Fruit fly (Drosophila melanogaster) whole organism, embryonic: ENCODE data around the gene CG43229.

Experiments
- B-H1 ChIP-seq: fragments of 200-800 bp; sonication (Bioruptor generic); IDR thresholded peaks from 3 replicates; pipeline ENCODE4 v1.3.6; 2022; ENCODE audit warnings: missing biosample characterization, missing genetic modification characterization
- BtbVII ChIP-seq: fragments of 200-800 bp; sonication (Bioruptor generic); optimal IDR thresholded peaks from 3 replicates; lab custom pipeline; 2017; ENCODE audit warnings: missing biosample characterization, mild to moderate bottlenecking, missing genetic modification characterization
- CG11504 ChIP-seq: fragments of 200-800 bp; sonication (Bioruptor generic); optimal IDR thresholded peaks from 3 replicates; lab custom pipeline; 2019; ENCODE audit warnings: missing biosample characterization, mild to moderate bottlenecking, missing genetic modification characterization, moderate library complexity
- CG11560 ChIP-seq: fragments of 200-800 bp; sonication (Bioruptor generic); IDR thresholded peaks from 3 replicates; pipeline ENCODE4 v1.3.6; 2022; ENCODE audit warnings: missing biosample characterization, missing genetic modification characterization
- CG11695 ChIP-seq: fragments of 200-800 bp; sonication (Bioruptor generic); IDR thresholded peaks from 3 replicates; pipeline ENCODE4 v1.3.6; 2022; ENCODE audit warnings: missing biosample characterization, missing genetic modification characterization
- CG11696 ChIP-seq: fragments of 200-800 bp; sonication (Bioruptor generic); IDR thresholded peaks from 2 replicates; pipeline ENCODE4 v1.3.6; 2022; ENCODE audit warnings: missing biosample characterization, missing genetic modification characterization
- CG13123 ChIP-seq: fragments of 200-800 bp; sonication (Bioruptor generic); optimal IDR thresholded peaks from 2 replicates; lab custom pipeline; 2016; ENCODE audit warnings: missing biosample characterization, missing genetic modification characterization
- CG13296 ChIP-seq: fragments of 200-800 bp; sonication (Bioruptor generic); optimal IDR thresholded peaks from 3 replicates; lab custom pipeline; 2018; ENCODE audit warnings: missing biosample characterization, mild to moderate bottlenecking, missing genetic modification characterization
- CG13424 ChIP-seq: fragments of 200-800 bp; sonication (Bioruptor generic); optimal IDR thresholded peaks from 2 replicates; lab custom pipeline; 2019; ENCODE audit warnings: missing biosample characterization, mild to moderate bottlenecking, missing genetic modification characterization, moderate library complexity
- CG14667 ChIP-seq: fragments of 200-800 bp; sonication (Bioruptor generic); IDR thresholded peaks from 2 replicates; pipeline ENCODE4 v1.3.6; 2022; ENCODE audit warnings: missing biosample characterization, missing genetic modification characterization
- CG1602 ChIP-seq: fragments of 200-800 bp; sonication (Bioruptor generic); optimal IDR thresholded peaks from 3 replicates; lab custom pipeline; 2016; ENCODE audit warnings: missing biosample characterization, missing genetic modification characterization
- CG16779 ChIP-seq: fragments of 200-800 bp; sonication (Bioruptor generic); IDR thresholded peaks from 2 replicates; pipeline ENCODE4 v1.3.6; 2022; ENCODE audit warnings: missing biosample characterization, missing genetic modification characterization
- CG18599 ChIP-seq: fragments of 200-800 bp; sonication (Bioruptor generic); optimal IDR thresholded peaks from 3 replicates; lab custom pipeline; 2017; ENCODE audit warnings: missing biosample characterization, missing genetic modification characterization, mild to moderate bottlenecking, moderate library complexity, missing genetic modification reagents
- CG30020 ChIP-seq: fragments of 200-800 bp; optimal IDR thresholded peaks from 2 replicates; lab custom pipeline; 2019; ENCODE audit warnings: missing biosample characterization, mild to moderate bottlenecking, missing genetic modification characterization, moderate library complexity
- CG32532 ChIP-seq: fragments of 200-800 bp; sonication (Bioruptor generic); IDR thresholded peaks from 2 replicates; pipeline ENCODE4 v1.3.6; 2022; ENCODE audit warnings: missing biosample characterization, missing genetic modification characterization
- CG7271 ChIP-seq: fragments of 200-800 bp; sonication (Bioruptor generic); optimal IDR thresholded peaks from 2 replicates; lab custom pipeline; 2018; ENCODE audit warnings: missing biosample characterization, mild to moderate bottlenecking, missing genetic modification characterization, moderate library complexity
- CG7839 ChIP-seq: fragments of 200-800 bp; sonication (Bioruptor generic); optimal IDR thresholded peaks from 3 replicates; lab custom pipeline; 2018; ENCODE audit warnings: missing biosample characterization, mild to moderate bottlenecking, missing genetic modification characterization, moderate library complexity
- CG7987 ChIP-seq: fragments of 200-800 bp; sonication (Bioruptor generic); optimal IDR thresholded peaks from 2 replicates; lab custom pipeline; 2018; ENCODE audit warnings: missing biosample characterization, mild to moderate bottlenecking, missing genetic modification characterization, moderate library complexity
- CG8478 ChIP-seq: fragments of >200 bp; optimal IDR thresholded peaks from 2 replicates; lab custom pipeline; 2018
- CG9932 ChIP-seq: fragments of 200-800 bp; sonication (Bioruptor generic); IDR thresholded peaks from 2 replicates; pipeline ENCODE4 v1.3.6; 2022; ENCODE audit warnings: missing biosample characterization, missing genetic modification characterization
- Doc2 ChIP-seq: fragments of 200-800 bp; sonication (Bioruptor generic); IDR thresholded peaks from 2 replicates; pipeline ENCODE4 v1.3.6; 2022; ENCODE audit warnings: missing biosample characterization, missing genetic modification characterization
- E2f1 ChIP-seq: fragments of 200-800 bp; sonication (Bioruptor generic); IDR thresholded peaks from 2 replicates; pipeline ENCODE4 v1.3.6; 2022; ENCODE audit warnings: missing biosample characterization, missing genetic modification characterization
- Fer1 ChIP-seq: fragments of 200-800 bp; sonication (Bioruptor generic); optimal IDR thresholded peaks from 2 replicates; lab custom pipeline; 2017; ENCODE audit warnings: missing biosample characterization, mild to moderate bottlenecking, missing genetic modification characterization
- Fer3 ChIP-seq: fragments of 200-800 bp; sonication (Bioruptor generic); optimal IDR thresholded peaks from 2 replicates; lab custom pipeline; 2018; ENCODE audit warnings: missing biosample characterization, mild to moderate bottlenecking, missing genetic modification characterization, moderate library complexity
- HHEX ChIP-seq: fragments of 200-800 bp; sonication (Bioruptor generic); optimal IDR thresholded peaks from 3 replicates; lab custom pipeline; 2017; ENCODE audit warnings: missing biosample characterization, mild to moderate bottlenecking, missing genetic modification characterization, missing genetic modification reagents
- MTF-1 ChIP-seq: fragments of 200-800 bp; sonication (Bioruptor generic); optimal IDR thresholded peaks from 2 replicates; lab custom pipeline; 2018; ENCODE audit warnings: missing biosample characterization, mild to moderate bottlenecking, missing genetic modification characterization, borderline replicate concordance
- Mad ChIP-seq: fragments of 200-800 bp; sonication (Bioruptor generic); optimal IDR thresholded peaks from 2 replicates; lab custom pipeline; 2016; ENCODE audit warnings: missing biosample characterization, missing genetic modification characterization
- NC2β ChIP-seq: fragments of 200-800 bp; sonication (Bioruptor generic); optimal IDR thresholded peaks from 2 replicates; lab custom pipeline; 2016; ENCODE audit warnings: missing biosample characterization, missing genetic modification characterization
- Pdp1 ChIP-seq, 2 experiments: fragments of 200-800 bp; sonication (Bioruptor generic); optimal IDR thresholded peaks; 3 replicates each; lab custom pipeline; 2016; ENCODE audit warnings: missing biosample characterization in 2 of 2, missing genetic modification characterization in 2 of 2, mild to moderate bottlenecking in 1 of 2, moderate library complexity in 1 of 2
- Ptx1 ChIP-seq: fragments of 200-800 bp; sonication (Bioruptor generic); IDR thresholded peaks from 2 replicates; pipeline ENCODE4 v1.3.6; 2022; ENCODE audit warnings: missing biosample characterization, missing genetic modification characterization
- Rfx ChIP-seq: fragments of 200-800 bp; sonication (Bioruptor generic); IDR thresholded peaks from 2 replicates; pipeline ENCODE4 v1.3.6; 2022; ENCODE audit warnings: missing biosample characterization, missing genetic modification characterization
- Spps ChIP-seq: fragments of 200-800 bp; sonication (Bioruptor generic); optimal IDR thresholded peaks from 2 replicates; lab custom pipeline; 2018; ENCODE audit warnings: missing biosample characterization, mild to moderate bottlenecking, missing genetic modification characterization
- Xrp1 ChIP-seq: fragments of 200-800 bp; sonication (Bioruptor generic); IDR thresholded peaks from 2 replicates; pipeline ENCODE4 v1.3.6; 2022; ENCODE audit warnings: missing biosample characterization, missing genetic modification characterization
- ac ChIP-seq: fragments of 200-800 bp; sonication (Bioruptor generic); optimal IDR thresholded peaks from 3 replicates; lab custom pipeline; 2017; ENCODE audit warnings: missing biosample characterization, mild to moderate bottlenecking, missing genetic modification characterization
- aop ChIP-seq: fragments of 200-800 bp; sonication (Bioruptor generic); IDR thresholded peaks from 2 replicates; pipeline ENCODE4 v1.3.6; 2022; ENCODE audit warnings: missing biosample characterization, missing genetic modification characterization
- bsh ChIP-seq, 2 experiments: fragments of 200-800 bp; sonication (Bioruptor generic); optimal IDR thresholded peaks; 2 replicates each; lab custom pipeline; 2017 to 2018; ENCODE audit warnings: mild to moderate bottlenecking in 2 of 2, missing biosample characterization in 2 of 2, missing genetic modification characterization in 2 of 2, moderate library complexity in 1 of 2
- chinmo ChIP-seq: fragments of 200-800 bp; sonication (Bioruptor generic); IDR thresholded peaks from 4 replicates; pipeline ENCODE4 v1.3.6; 2022; ENCODE audit warnings: missing biosample characterization, missing genetic modification characterization; ENCODE audit not compliant: partially characterized antibody
- dmrt99B ChIP-seq: fragments of 200-800 bp; sonication (Bioruptor generic); optimal IDR thresholded peaks from 2 replicates; lab custom pipeline; 2018; ENCODE audit warnings: missing biosample characterization, mild to moderate bottlenecking, missing genetic modification characterization, moderate library complexity
- dysf ChIP-seq: fragments of 200-800 bp; sonication (Bioruptor generic); IDR thresholded peaks from 3 replicates; pipeline ENCODE4 v1.3.6; 2022; ENCODE audit warnings: missing biosample characterization, missing genetic modification characterization
- fd3F ChIP-seq: fragments of 200-800 bp; sonication (Bioruptor generic); optimal IDR thresholded peaks from 2 replicates; lab custom pipeline; 2018; ENCODE audit warnings: missing biosample characterization, mild to moderate bottlenecking, missing genetic modification characterization, moderate library complexity
- grn ChIP-seq: fragments of 200-800 bp; sonication (Bioruptor generic); optimal IDR thresholded peaks from 3 replicates; lab custom pipeline; 2017; ENCODE audit warnings: missing biosample characterization, missing genetic modification characterization
- gsb ChIP-seq: fragments of 200-800 bp; sonication (Bioruptor generic); IDR thresholded peaks from 2 replicates; pipeline ENCODE4 v1.3.6; 2022; ENCODE audit warnings: missing biosample characterization, missing genetic modification characterization
- gt ChIP-seq: fragments of 200-800 bp; sonication (Bioruptor generic); IDR thresholded peaks from 2 replicates; pipeline ENCODE4 v1.3.6; 2022; ENCODE audit warnings: missing biosample characterization, missing genetic modification characterization
- her ChIP-seq: fragments of 200-800 bp; sonication (Bioruptor generic); optimal IDR thresholded peaks from 2 replicates; lab custom pipeline; 2016; ENCODE audit warnings: missing biosample characterization, missing genetic modification characterization
- knrl ChIP-seq: fragments of 200-800 bp; sonication (Bioruptor generic); IDR thresholded peaks from 3 replicates; pipeline ENCODE4 v1.3.6; 2022; ENCODE audit warnings: missing biosample characterization, missing genetic modification characterization; ENCODE audit not compliant: partially characterized antibody
- onecut ChIP-seq: fragments of 200-800 bp; sonication (Bioruptor generic); IDR thresholded peaks from 2 replicates; pipeline ENCODE4 v1.3.6; 2022; ENCODE audit warnings: missing biosample characterization, missing genetic modification characterization
- pita ChIP-seq: fragments of 200-800 bp; sonication (Bioruptor generic); optimal IDR thresholded peaks from 2 replicates; lab custom pipeline; 2017; ENCODE audit warnings: missing biosample characterization, mild to moderate bottlenecking, missing genetic modification characterization
- slbo ChIP-seq: fragments of 200-800 bp; sonication (Bioruptor generic); IDR thresholded peaks from 2 replicates; pipeline ENCODE4 v1.3.6; 2022; ENCODE audit warnings: missing biosample characterization, missing genetic modification characterization
- sob ChIP-seq: fragments of 200-800 bp; sonication (Bioruptor generic); IDR thresholded peaks from 2 replicates; pipeline ENCODE4 v1.3.6; 2022; ENCODE audit warnings: missing biosample characterization, missing genetic modification characterization
- tna ChIP-seq: fragments of 200-800 bp; sonication (Bioruptor generic); IDR thresholded peaks from 2 replicates; pipeline ENCODE4 v1.3.6; 2022; ENCODE audit warnings: missing biosample characterization, missing genetic modification characterization; ENCODE audit not compliant: partially characterized antibody
- tx ChIP-seq: fragments of 200-800 bp; sonication (Bioruptor generic); optimal IDR thresholded peaks from 2 replicates; lab custom pipeline; 2016; ENCODE audit warnings: missing biosample characterization, missing genetic modification characterization

CG43229 gene

DNA sequence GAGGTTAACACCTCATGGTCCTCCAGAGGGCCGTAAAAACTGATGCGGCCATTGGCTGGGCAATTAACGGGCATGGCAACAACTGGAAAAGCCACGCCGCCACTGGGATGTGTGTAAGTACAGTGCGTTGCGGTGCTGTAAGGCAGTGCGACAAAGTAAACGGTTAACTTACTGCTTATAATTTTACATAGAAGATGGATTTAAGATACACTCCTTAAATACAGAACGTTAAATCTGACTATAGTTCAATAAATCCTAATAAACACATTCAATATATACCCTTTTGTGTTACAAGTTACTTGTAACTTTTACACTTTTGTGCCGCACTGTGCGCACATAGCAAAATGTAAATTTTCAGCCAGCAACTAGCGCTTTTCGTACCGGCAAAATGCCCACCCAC lies 14.7 kb downstream of the CG43229 start:
- TF ChIP-seq knrl (GFP tag; lab: Robert Waterston, UW) (no peak), dysf (GFP tag; lab: Robert Waterston, UW) (peak; percentile 59; the same call in 2 of the 3 replicates), Ptx1 (peak; percentile 41; the same call in 1 of the 2 replicates), CG11696 (no peak), CG11504 (peak; percentile 28), CG7839 (tag; lab: Kevin White, UChicago) (peak; percentile 20), NC2β (no peak), B-H1 (GFP tag; lab: Robert Waterston, UW) (no peak), Spps (tag; lab: Kevin White, UChicago) (no peak), gt (no peak), slbo (GFP tag; lab: Robert Waterston, UW) (peak; percentile 9; the same call in 1 of the 2 replicates), MTF-1 (GFP tag; lab: Kevin White, UChicago) (no peak), CG32532 (peak; percentile 31; the same call in 1 of the 2 replicates), sob (0 out of 2 replicates have a peak, but pooled peaks have one; percentile 18), Rfx (GFP tag; lab: Robert Waterston, UW) (0 out of 2 replicates have a peak, but pooled peaks have one; percentile 27), CG30020 (tag; lab: Kevin White, UChicago) (no peak), fd3F (no peak), CG11560 (tag; lab: Robert Waterston, UW) (no peak), BtbVII (peak; percentile 12), gsb (GFP tag; lab: Robert Waterston, UW) (0 out of 2 replicates have a peak, but pooled peaks have one; percentile 23), CG16779 (GFP tag; lab: Robert Waterston, UW) (no peak), CG9932 (GFP tag; lab: Robert Waterston, UW) (0 out of 2 replicates have a peak, but pooled peaks have one; percentile 20), CG11695 (GFP tag; lab: Robert Waterston, UW) (peak; percentile 56; the same call in 1 of the 3 replicates), Doc2 (GFP tag; lab: Robert Waterston, UW) (no peak), grn (GFP tag; lab: Kevin White, UChicago) (no peak), CG8478 (lab: Kevin White, UChicago) (no peak), ac (GFP tag; lab: Kevin White, UChicago) (no peak), CG7271 (tag; lab: Kevin White, UChicago) (no peak), Pdp1 (GFP tag; optimal IDR thresholded peaks at IDR 0.05; lab: Kevin White, UChicago) (no peak), CG13424 (tag; lab: Kevin White, UChicago) (peak; percentile 35), E2f1 (GFP tag; lab: Robert Waterston, UW) (peak; percentile 23; the same call in 1 of the 2 replicates), CG18599 (GFP tag; lab: Kevin White, UChicago) (peak; percentile 45), aop (GFP tag; lab: Robert Waterston, UW) (no peak), tx (GFP tag; lab: Kevin White, UChicago) (no peak), onecut (GFP tag; lab: Robert Waterston, UW) (no peak), CG7987 (no peak), tna (GFP tag; lab: Robert Waterston, UW) (no peak), chinmo (no peak), bsh (GFP tag; optimal IDR thresholded peaks at IDR 0.05; lab: Kevin White, UChicago) (no peak), Xrp1 (GFP tag; lab: Robert Waterston, UW) (no peak), pita (no peak), CG1602 (GFP tag; lab: Kevin White, UChicago) (no peak), CG13296 (no peak), her (no peak), CG13123 (GFP tag; lab: Kevin White, UChicago) (no peak), Fer3 (tag; lab: Kevin White, UChicago) (no peak), HHEX (GFP tag; lab: Kevin White, UChicago) (peak; percentile 28), CG14667 (0 out of 2 replicates have a peak, but pooled peaks have one; percentile 17), dmrt99B (tag; lab: Kevin White, UChicago) (peak; percentile 21), Fer1 (peak; percentile 57), Mad (GFP tag; lab: Kevin White, UChicago) (no peak)
